Worm (Caenorhabditis elegans) whole organism, L4/young adult: Measurements from ENCODE around the gene M02B1.3.
A peak's percentile ranks its signal among the peaks of the same experiment; 100 is the strongest.

Source experiments
- W03F9.2 ChIP-seq: fragments of 150-350 bp; optimal IDR thresholded peaks from 2 replicates; lab custom pipeline; 2014; ENCODE audit warnings: missing biosample characterization, missing genetic modification characterization
- dao-5 ChIP-seq: sonication (generic microtip); optimal IDR thresholded peaks from 2 replicates; lab custom pipeline; 2016; ENCODE audit warnings: missing genotype, missing genetic modification characterization, moderate library complexity, missing compliant biosample characterization
- him-1 ChIP-seq: sonication (generic microtip); optimal IDR thresholded peaks from 2 replicates; lab custom pipeline; 2016; ENCODE audit warnings: missing genotype, missing genetic modification reagents, missing genetic modification characterization, missing compliant biosample characterization

The M02B1.3 gene

ce11 chrIV:12831609-12832500 is 4.5 kb upstream of the M02B1.3 start:
- TF ChIP-seq W03F9.2 (tag; lab: Kevin White, UChicago) (peak; percentile 42), him-1 (tag; lab: Kevin White, UChicago) (no peak), dao-5 (tag; lab: Kevin White, UChicago) (no peak)

- TF ChIP-seq him-1 (tag; lab: Kevin White, UChicago), result no peak
- no peak for TF ChIP-seq W03F9.2 (tag; lab: Kevin White, UChicago)
These were observed 2.5 kb upstream of the M02B1.3 start for ce11 chrIV:12833698-12834416.

ce11 chrIV:12834417-12834731 is 1.9 kb upstream of the M02B1.3 start:
- TF ChIP-seq dao-5 (tag; lab: Kevin White, UChicago), result no peak
- no peak for TF ChIP-seq W03F9.2 (tag; lab: Kevin White, UChicago)
- no peak for TF ChIP-seq him-1 (tag; lab: Kevin White, UChicago)

- no peak for TF ChIP-seq him-1 (tag; lab: Kevin White, UChicago)
- no peak for TF ChIP-seq W03F9.2 (tag; lab: Kevin White, UChicago)
- TF ChIP-seq dao-5 (tag; lab: Kevin White, UChicago), result no peak
These were observed 945 bp upstream of the M02B1.3 start for ce11 chrIV:12835363-12835762.

ce11 chrIV:12840348-12840747 is 4.0 kb downstream of the M02B1.3 start:
- TF ChIP-seq dao-5 (tag; lab: Kevin White, UChicago), result no peak
- TF ChIP-seq W03F9.2 (tag; lab: Kevin White, UChicago), result no peak
- TF ChIP-seq him-1 (tag; lab: Kevin White, UChicago), result no peak

- TF ChIP-seq dao-5 (tag; lab: Kevin White, UChicago) (no peak), him-1 (tag; lab: Kevin White, UChicago) (no peak), W03F9.2 (tag; lab: Kevin White, UChicago) (no peak)
These were observed 4.6 kb downstream of the M02B1.3 start for ce11 chrIV:12840873-12841272.

- TF ChIP-seq W03F9.2 (tag; lab: Kevin White, UChicago) (no peak), dao-5 (tag; lab: Kevin White, UChicago) (no peak), him-1 (tag; lab: Kevin White, UChicago) (no peak)
These were observed 5.8 kb downstream of the M02B1.3 start for ce11 chrIV:12842121-12842520.

ce11 chrIV:12842895-12843294 is 6.6 kb downstream of the M02B1.3 start:
- TF ChIP-seq W03F9.2 (tag; lab: Kevin White, UChicago) (no peak), him-1 (tag; lab: Kevin White, UChicago) (no peak), dao-5 (tag; lab: Kevin White, UChicago) (no peak)

ce11 chrIV:12845596-12845995 is 9.3 kb downstream of the M02B1.3 start, which contains the start of gene txt-19:
txt-19 (plus strand) TSS chrIV:12845899.
- TF ChIP-seq dao-5 (tag; lab: Kevin White, UChicago) (no peak), W03F9.2 (tag; lab: Kevin White, UChicago) (no peak), him-1 (tag; lab: Kevin White, UChicago) (no peak)

- TF ChIP-seq him-1 (tag; lab: Kevin White, UChicago) (no peak), dao-5 (tag; lab: Kevin White, UChicago) (no peak), W03F9.2 (tag; lab: Kevin White, UChicago) (no peak)
These were observed 12.8 kb downstream of the M02B1.3 start, which contains the start of gene srf-3 for ce11 chrIV:12849030-12849560. srf-3 (plus strand) TSS chrIV:12849510.

- no peak for TF ChIP-seq him-1 (tag; lab: Kevin White, UChicago)
- TF ChIP-seq W03F9.2 (tag; lab: Kevin White, UChicago), result no peak
- TF ChIP-seq dao-5 (tag; lab: Kevin White, UChicago), result no peak
These were observed 18.2 kb downstream of the M02B1.3 start for ce11 chrIV:12854372-12855114.

ce11 chrIV:12855248-12855647 is 18.9 kb downstream of the M02B1.3 start, which contains the start of gene nstp-5:
nstp-5 (plus strand) TSS chrIV:12855548.
- TF ChIP-seq W03F9.2 (tag; lab: Kevin White, UChicago) (no peak), him-1 (tag; lab: Kevin White, UChicago) (no peak), dao-5 (tag; lab: Kevin White, UChicago) (no peak)
